Worm (Caenorhabditis elegans) whole organism, young adult: Measurements from ENCODE around the gene ufd-2.

Source experiments
- B0019.2 ChIP-seq: fragments of 200-800 bp; sonication (Bioruptor generic); conservative IDR thresholded peaks from 2 replicates; pipeline ENCODE4 v1.3.6; 2022; ENCODE audit warnings: missing genetic modification reagents, missing genetic modification characterization, missing compliant biosample characterization
- B0261.1 ChIP-seq: sonication (generic microtip); optimal IDR thresholded peaks from 2 replicates; lab custom pipeline; 2016; ENCODE audit warnings: mild to moderate bottlenecking, missing genetic modification characterization, moderate library complexity, missing compliant biosample characterization
- C06A6.2 ChIP-seq: fragments of 200-800 bp; sonication (Bioruptor generic); conservative IDR thresholded peaks from 2 replicates; pipeline ENCODE4 v1.3.6; 2022; ENCODE audit warnings: missing genetic modification characterization, missing compliant biosample characterization
- D2030.7 ChIP-seq: fragments of 200-800 bp; sonication (Bioruptor generic); IDR thresholded peaks from 2 replicates; pipeline ENCODE4 v1.3.6; 2022; ENCODE audit warnings: missing genetic modification reagents, missing genetic modification characterization, missing compliant biosample characterization
- F37B4.10 ChIP-seq: fragments of 200-800 bp; sonication (Bioruptor generic); IDR thresholded peaks from 2 replicates; pipeline ENCODE4 v1.3.6; 2022; ENCODE audit warnings: missing genetic modification characterization, missing compliant biosample characterization
- F55B11.4 ChIP-seq: sonication (generic microtip); optimal IDR thresholded peaks from 2 replicates; lab custom pipeline; 2016; ENCODE audit warnings: missing compliant biosample characterization, missing genetic modification characterization, borderline replicate concordance; ENCODE audit not compliant: insufficient read depth
- K11D2.4 ChIP-seq: fragments of 200-800 bp; sonication (Bioruptor generic); IDR thresholded peaks from 2 replicates; pipeline ENCODE4 v1.3.6; 2022; ENCODE audit warnings: missing genetic modification reagents, missing genetic modification characterization, missing compliant biosample characterization
- K12H6.12 ChIP-seq: fragments of 200-800 bp; sonication (Bioruptor generic); optimal IDR thresholded peaks from 2 replicates; lab custom pipeline; 2018; ENCODE audit warnings: mild to moderate bottlenecking, missing genetic modification characterization, missing compliant biosample characterization
- Y53F4B.3 ChIP-seq: fragments of 200-800 bp; sonication (Bioruptor generic); IDR thresholded peaks from 2 replicates; pipeline ENCODE4 v1.3.6; 2022; ENCODE audit warnings: missing genetic modification reagents, missing genetic modification characterization, missing compliant biosample characterization
- Y53G8AR.9 ChIP-seq: fragments of 200-800 bp; sonication (Bioruptor generic); conservative IDR thresholded peaks from 2 replicates; pipeline ENCODE4 v1.3.6; 2022; ENCODE audit warnings: missing genetic modification reagents, missing genetic modification characterization, missing compliant biosample characterization
- Y56A3A.18 ChIP-seq: fragments of 200-800 bp; sonication (Bioruptor generic); IDR thresholded peaks from 2 replicates; pipeline ENCODE4 v1.3.6; 2022; ENCODE audit warnings: missing genetic modification reagents, missing genetic modification characterization, missing compliant biosample characterization
- Y79H2A.3 ChIP-seq: fragments of 200-800 bp; sonication (Bioruptor generic); conservative IDR thresholded peaks from 2 replicates; pipeline ENCODE4 v1.3.6; 2022; ENCODE audit warnings: missing genetic modification reagents, missing genetic modification characterization, missing compliant biosample characterization
- Y95B8A.8 ChIP-seq: fragments of 200-800 bp; sonication (Bioruptor generic); IDR thresholded peaks from 2 replicates; pipeline ENCODE4 v1.3.6; 2022; ENCODE audit warnings: missing genetic modification reagents, missing genetic modification characterization, missing compliant biosample characterization
- ZK185.1 ChIP-seq: sonication (generic microtip); optimal IDR thresholded peaks from 2 replicates; lab custom pipeline; 2016; ENCODE audit warnings: mild to moderate bottlenecking, missing genetic modification characterization, missing compliant biosample characterization; ENCODE audit not compliant: poor library complexity, severe bottlenecking
- aptf-2 ChIP-seq: fragments of 200-800 bp; sonication (Bioruptor generic); conservative IDR thresholded peaks from 2 replicates; pipeline ENCODE4 v1.3.6; 2022; ENCODE audit warnings: missing genetic modification reagents, missing genetic modification characterization, missing compliant biosample characterization
- aptf-3 ChIP-seq: fragments of 200-800 bp; sonication (Bioruptor generic); IDR thresholded peaks from 2 replicates; pipeline ENCODE4 v1.3.6; 2022; ENCODE audit warnings: missing genetic modification characterization, missing compliant biosample characterization
- atf-7 ChIP-seq: sonication (generic microtip); optimal IDR thresholded peaks from 2 replicates; lab custom pipeline; 2017; ENCODE audit warnings: mild to moderate bottlenecking, missing genetic modification characterization, missing compliant biosample characterization
- bed-1 ChIP-seq: fragments of 200-800 bp; sonication (Bioruptor generic); IDR thresholded peaks from 2 replicates; pipeline ENCODE4 v1.3.6; 2022; ENCODE audit warnings: missing genetic modification reagents, missing genetic modification characterization, missing compliant biosample characterization
- ccch-3 ChIP-seq: fragments of 200-800 bp; sonication (Bioruptor generic); optimal IDR thresholded peaks from 2 replicates; lab custom pipeline; 2018; ENCODE audit warnings: mild to moderate bottlenecking, missing genetic modification characterization, missing compliant biosample characterization
- ceh-100 ChIP-seq: fragments of 200-800 bp; sonication (Bioruptor generic); IDR thresholded peaks from 2 replicates; pipeline ENCODE4 v1.3.6; 2022; ENCODE audit warnings: missing genetic modification reagents, missing genetic modification characterization, missing compliant biosample characterization
- ceh-58 ChIP-seq: fragments of 200-800 bp; sonication (Bioruptor generic); IDR thresholded peaks from 2 replicates; pipeline ENCODE4 v1.3.6; 2022; ENCODE audit warnings: missing genetic modification characterization, missing compliant biosample characterization
- ceh-79 ChIP-seq: sonication (generic microtip); optimal IDR thresholded peaks from 2 replicates; lab custom pipeline; 2017; ENCODE audit warnings: mild to moderate bottlenecking, missing genetic modification characterization, missing compliant biosample characterization
- dox-1 ChIP-seq: fragments of 200-800 bp; sonication (Bioruptor generic); IDR thresholded peaks from 2 replicates; pipeline ENCODE4 v1.3.6; 2022; ENCODE audit warnings: missing genetic modification reagents, missing genetic modification characterization, missing compliant biosample characterization
- efl-1 ChIP-seq: fragments of 150-350 bp; optimal IDR thresholded peaks from 2 replicates; lab custom pipeline; 2014; ENCODE audit warnings: missing biosample characterization, missing genetic modification reagents, missing genetic modification characterization
- ets-4 ChIP-seq: fragments of 200-800 bp; sonication (Bioruptor generic); optimal IDR thresholded peaks from 2 replicates; lab custom pipeline; 2018; ENCODE audit warnings: mild to moderate bottlenecking, missing genetic modification characterization, missing compliant biosample characterization
- fkh-3 ChIP-seq: sonication (generic microtip); optimal IDR thresholded peaks from 2 replicates; lab custom pipeline; 2016; ENCODE audit warnings: mild to moderate bottlenecking, missing genetic modification characterization, missing compliant biosample characterization
- gei-17 ChIP-seq: fragments of 200-800 bp; sonication (Bioruptor generic); optimal IDR thresholded peaks from 2 replicates; lab custom pipeline; 2018; ENCODE audit warnings: mild to moderate bottlenecking, missing genetic modification characterization, missing compliant biosample characterization
- hmg-1.2 ChIP-seq: fragments of 200-800 bp; sonication (Bioruptor generic); IDR thresholded peaks from 2 replicates; pipeline ENCODE4 v1.3.6; 2022; ENCODE audit warnings: missing genetic modification reagents, missing genetic modification characterization, missing compliant biosample characterization
- lag-1 ChIP-seq: fragments of 200-800 bp; sonication (Bioruptor generic); IDR thresholded peaks from 2 replicates; pipeline ENCODE4 v1.3.6; 2022; ENCODE audit warnings: missing genetic modification reagents, missing genetic modification characterization, missing compliant biosample characterization
- lin-35 ChIP-seq, 3 experiments: fragments of 150-350 bp in 2 of 3; sonication (generic microtip) in 1 of 3; optimal IDR thresholded peaks; 2 replicates each; lab custom pipeline; 2014 to 2018; ENCODE audit warnings: missing biosample characterization in 3 of 3, missing genetic modification characterization in 3 of 3, missing genetic modification reagents in 3 of 3
- lsy-27 ChIP-seq: sonication (generic microtip); optimal IDR thresholded peaks from 2 replicates; lab custom pipeline; 2017; ENCODE audit warnings: missing genetic modification characterization, mild to moderate bottlenecking, missing compliant biosample characterization, antibody characterized with exemption, missing genotype, borderline replicate concordance; ENCODE audit not compliant: insufficient read depth
- madf-10 ChIP-seq: sonication (generic microtip); optimal IDR thresholded peaks from 2 replicates; lab custom pipeline; 2016; ENCODE audit warnings: mild to moderate bottlenecking, missing genetic modification characterization, missing compliant biosample characterization
- mel-28 ChIP-seq: sonication (generic microtip); optimal IDR thresholded peaks from 2 replicates; lab custom pipeline; 2016; ENCODE audit warnings: borderline replicate concordance, mild to moderate bottlenecking, missing genetic modification characterization, missing compliant biosample characterization
- nfyb-1 ChIP-seq: fragments of 200-800 bp; sonication (Bioruptor generic); IDR thresholded peaks from 2 replicates; pipeline ENCODE4 v1.3.6; 2022; ENCODE audit warnings: missing genetic modification reagents, missing genetic modification characterization, missing compliant biosample characterization
- rpc-1 ChIP-seq, 2 experiments: fragments of 150-350 bp in 1 of 2; sonication (generic microtip) in 1 of 2; optimal IDR thresholded peaks; 2 replicates each; lab custom pipeline; 2014 to 2018; ENCODE audit warnings: missing biosample characterization in 1 of 2, missing genetic modification characterization in 1 of 2, missing genetic modification reagents in 1 of 2, missing genotype in 1 of 2
- sdz-38 ChIP-seq: sonication (generic microtip); optimal IDR thresholded peaks from 2 replicates; lab custom pipeline; 2016; ENCODE audit warnings: missing genotype, missing genetic modification characterization, missing compliant biosample characterization
- sea-2 ChIP-seq: fragments of 200-800 bp; sonication (Bioruptor generic); IDR thresholded peaks from 2 replicates; pipeline ENCODE4 v1.3.6; 2022; ENCODE audit warnings: missing genetic modification characterization, missing compliant biosample characterization
- snpc-1.3 ChIP-seq: sonication (generic microtip); optimal IDR thresholded peaks from 2 replicates; lab custom pipeline; 2017; ENCODE audit warnings: missing genetic modification characterization, mild to moderate bottlenecking, missing compliant biosample characterization, antibody characterized with exemption, moderate library complexity, missing genotype, missing genetic modification reagents; ENCODE audit not compliant: insufficient read depth
- snpc-4 ChIP-seq, 5 experiments: fragments of 150-350 bp in 1 of 5; sonication (generic microtip) in 4 of 5; optimal IDR thresholded peaks; 2 replicates each; lab custom pipeline; 2014 to 2018; ENCODE audit warnings: missing genetic modification characterization in 5 of 5, missing biosample characterization in 3 of 5, antibody characterized with exemption in 2 of 5, mild to moderate bottlenecking in 2 of 5, missing compliant biosample characterization in 2 of 5, missing genotype in 2 of 5, moderate library complexity in 2 of 5, missing genetic modification reagents in 1 of 5
- tlf-1 ChIP-seq: fragments of 200-800 bp; sonication (Bioruptor generic); optimal IDR thresholded peaks from 2 replicates; lab custom pipeline; 2018; ENCODE audit warnings: mild to moderate bottlenecking, missing genetic modification characterization, missing compliant biosample characterization
- unc-130 ChIP-seq: sonication (generic microtip); optimal IDR thresholded peaks from 2 replicates; lab custom pipeline; 2016; ENCODE audit warnings: missing genetic modification reagents, missing genetic modification characterization, missing compliant biosample characterization
- unc-62 ChIP-seq: fragments of 150-350 bp; optimal IDR thresholded peaks from 2 replicates; lab custom pipeline; 2014; ENCODE audit warnings: missing biosample characterization, missing genetic modification reagents, missing genetic modification characterization
- zfh-2 ChIP-seq: fragments of 200-800 bp; sonication (Bioruptor generic); conservative IDR thresholded peaks from 2 replicates; pipeline ENCODE4 v1.3.6; 2022; ENCODE audit warnings: missing genetic modification reagents, missing genetic modification characterization, missing compliant biosample characterization
- ztf-26 ChIP-seq: sonication (generic microtip); optimal IDR thresholded peaks from 2 replicates; lab custom pipeline; 2017; ENCODE audit warnings: missing genetic modification characterization, missing compliant biosample characterization
- ztf-28 ChIP-seq: fragments of 200-800 bp; sonication (Bioruptor generic); IDR thresholded peaks from 2 replicates; pipeline ENCODE4 v1.3.6; 2022; ENCODE audit warnings: missing genetic modification reagents, missing genetic modification characterization, missing compliant biosample characterization

ufd-2 gene

DNA sequence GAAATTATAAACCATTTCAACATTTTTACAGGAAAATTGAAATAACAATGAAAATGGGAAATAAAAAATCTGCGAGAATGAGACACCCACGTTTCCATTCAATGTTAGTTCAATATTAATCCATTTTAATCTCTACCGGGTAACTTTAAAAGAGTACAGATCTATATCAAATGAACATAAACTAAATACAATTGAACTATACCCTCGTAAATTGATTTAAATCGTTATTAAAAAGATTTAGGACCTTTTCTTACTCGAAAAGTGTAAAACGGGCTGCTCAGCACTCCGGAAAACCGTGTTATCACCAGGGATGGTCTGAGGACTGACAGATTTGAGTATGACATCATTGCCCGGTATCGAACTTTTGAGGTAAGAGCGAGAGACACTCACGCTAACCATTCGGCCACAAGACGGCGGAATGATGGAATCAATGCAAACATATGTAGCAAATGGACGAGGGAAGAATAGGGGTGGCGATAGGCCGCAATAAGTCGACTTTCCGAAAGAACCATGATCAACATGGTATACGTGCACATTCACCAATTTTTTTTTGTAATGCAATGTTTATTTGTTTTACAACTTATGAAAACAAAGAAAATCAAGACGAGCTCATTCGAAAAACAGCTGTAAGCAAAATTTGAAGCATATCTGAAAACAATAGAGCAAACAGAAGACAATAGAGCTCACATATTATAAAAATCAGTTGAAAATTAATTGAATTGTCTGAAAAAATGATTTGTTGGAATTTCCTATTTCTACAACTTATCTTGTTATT, 44.6 kb downstream of the ufd-2 start, which contains the start of the genes chst-1 and C41C4.9 (continued):
- TF ChIP-seq snpc-4 (GFP tag; optimal IDR thresholded peaks at IDR 0.05; lab: Kevin White, UChicago) (peak; percentile 67), snpc-4 (tag; optimal IDR thresholded peaks at IDR 0.05; lab: Kevin White, UChicago) (peak in 2 of 4 experiments; percentile 74 to 75), ceh-79 (tag; lab: Kevin White, UChicago) (peak; percentile 92), unc-62 (GFP tag; lab: Kevin White, UChicago) (no peak), Y56A3A.18 (GFP tag; lab: Robert Waterston, UW) (peak; percentile 93), B0261.1 (tag; lab: Kevin White, UChicago) (peak; percentile 86), unc-130 (GFP tag; lab: Kevin White, UChicago) (peak; percentile 66), efl-1 (peak; percentile 43), snpc-1.3 (tag; lab: Kevin White, UChicago) (peak; percentile 92), hmg-1.2 (peak; percentile 69), rpc-1 (optimal IDR thresholded peaks at IDR 0.05; lab: Kevin White, UChicago) (peak; percentile 94), rpc-1 (tag; optimal IDR thresholded peaks at IDR 0.05; lab: Kevin White, UChicago) (peak; percentile 97), Y53G8AR.9 (GFP tag; lab: Robert Waterston, UW) (0 out of 2 replicates have a peak, but pooled peaks have one; percentile 32), ztf-28 (GFP tag; lab: Robert Waterston, UW) (no peak), ccch-3 (GFP tag; lab: Kevin White, UChicago) (no peak), sea-2 (GFP tag; lab: Robert Waterston, UW) (no peak), gei-17 (GFP tag; lab: Kevin White, UChicago) (no peak), F37B4.10 (GFP tag; lab: Robert Waterston, UW) (0 out of 2 replicates have a peak, but pooled peaks have one; percentile 90), sdz-38 (tag; lab: Kevin White, UChicago) (no peak), aptf-3 (GFP tag; lab: Robert Waterston, UW) (peak; percentile 89; the same call in 1 of the 2 replicates), lag-1 (GFP tag; lab: Robert Waterston, UW) (0 out of 2 replicates have a peak, but pooled peaks have one; percentile 38), bed-1 (GFP tag; lab: Robert Waterston, UW) (0 out of 2 replicates have a peak, but pooled peaks have one; percentile 50), K12H6.12 (tag; lab: Kevin White, UChicago) (peak; percentile 57), B0019.2 (no peak), zfh-2 (no peak), fkh-3 (tag; lab: Kevin White, UChicago) (peak; percentile 84), tlf-1 (GFP tag; lab: Kevin White, UChicago) (peak; percentile 64), Y95B8A.8 (GFP tag; lab: Robert Waterston, UW) (no peak), Y79H2A.3 (GFP tag; lab: Robert Waterston, UW) (peak; percentile 68; the same call in 1 of the 2 replicates), ceh-100 (GFP tag; lab: Robert Waterston, UW) (peak; percentile 75), ceh-58 (GFP tag; lab: Robert Waterston, UW) (no peak), K11D2.4 (GFP tag; lab: Robert Waterston, UW) (no peak), D2030.7 (GFP tag; lab: Robert Waterston, UW) (no peak; the same call in 1 of the 2 replicates), Y53F4B.3 (GFP tag; lab: Robert Waterston, UW) (no peak), aptf-2 (GFP tag; lab: Robert Waterston, UW) (no peak), dox-1 (no peak), ZK185.1 (tag; lab: Kevin White, UChicago) (peak; percentile 80), lsy-27 (peak; percentile 8), ztf-26 (tag; lab: Kevin White, UChicago) (peak; percentile 88), atf-7 (tag; lab: Kevin White, UChicago) (peak; percentile 91), C06A6.2 (GFP tag; lab: Robert Waterston, UW) (peak; percentile 53; the same call in 1 of the 2 replicates), mel-28 (tag; lab: Kevin White, UChicago) (no peak), madf-10 (tag; lab: Kevin White, UChicago) (peak; percentile 75), lin-35 (GFP tag; optimal IDR thresholded peaks at IDR 0.05; lab: Kevin White, UChicago) (no peak), ets-4 (GFP tag; lab: Kevin White, UChicago) (peak; percentile 91), nfyb-1 (GFP tag; lab: Robert Waterston, UW) (peak; percentile 91), F55B11.4 (peak; percentile 35)
